Fruit fly (Drosophila melanogaster): ENCODE data around the gene CG13010.

The CG13010 gene

dm6 chrX:16654931-16655409 lies 23.8 kb downstream of the CG13010 start, which contains the start of the genes Nemp and r (continued):
- TF ChIP-seq hkb (optimal IDR thresholded peaks at IDR 0.05) = peak; percentile 57
- no peak for TF ChIP-seq hkb (GFP tag; IDR thresholded peaks at IDR 0.05)
- no peak for TF ChIP-seq wor (GFP tag; IDR thresholded peaks at IDR 0.05)
- peak; percentile 24; the same call in 1 of the 2 replicates for TF ChIP-seq CG31441 (GFP tag; IDR thresholded peaks at IDR 0.05)
- peak; percentile 55; the same call in 1 of the 2 replicates for TF ChIP-seq MBD-R2 (GFP tag; IDR thresholded peaks at IDR 0.05)
- peak; percentile 68 for TF ChIP-seq Dref (GFP tag; IDR thresholded peaks at IDR 0.05)
- TF ChIP-seq CG34224 (GFP tag; IDR thresholded peaks at IDR 0.05; ENCODE audit: partially characterized antibody) = 0 out of 3 replicates have a peak, but pooled peaks have one; percentile 19
- TF ChIP-seq CG6854 (GFP tag; optimal IDR thresholded peaks at IDR 0.05) = no peak
- TF ChIP-seq tll (GFP tag; optimal IDR thresholded peaks at IDR 0.05) = peak in 1 of 2 experiments; percentile 6
- peak; percentile 89 for TF ChIP-seq BEAF-32 (GFP tag; optimal IDR thresholded peaks at IDR 0.05)
- TF ChIP-seq nerfin-2 (GFP tag; IDR thresholded peaks at IDR 0.05; ENCODE audit: partially characterized antibody) = peak; percentile 36; the same call in 1 of the 2 replicates
- peak; percentile 65 for TF ChIP-seq CTCF (GFP tag; optimal IDR thresholded peaks at IDR 0.05)
- TF ChIP-seq CG17186 (GFP tag; optimal IDR thresholded peaks at IDR 0.05) = peak; percentile 28
- peak; percentile 62 for TF ChIP-seq bbx (GFP tag; IDR thresholded peaks at IDR 0.05; ENCODE audit: partially characterized antibody)
- peak; percentile 57 for TF ChIP-seq CG12659 (GFP tag; optimal IDR thresholded peaks at IDR 0.05)
- peak; percentile 82 for TF ChIP-seq gfzf (GFP tag; optimal IDR thresholded peaks at IDR 0.05)
- no peak for TF ChIP-seq wek (GFP tag; optimal IDR thresholded peaks at IDR 0.05)
- TF ChIP-seq CG4404 (GFP tag; IDR thresholded peaks at IDR 0.05) = no peak
- peak; percentile 58; the same call in 1 of the 2 replicates for TF ChIP-seq sna (GFP tag; IDR thresholded peaks at IDR 0.05; ENCODE audit: partially characterized antibody)
- peak; percentile 43 for TF ChIP-seq CG2129 (GFP tag; IDR thresholded peaks at IDR 0.05; ENCODE audit: partially characterized antibody)
- TF ChIP-seq Xbp1 (GFP tag; optimal IDR thresholded peaks at IDR 0.05) = no peak
- TF ChIP-seq CG11398 (GFP tag; optimal IDR thresholded peaks at IDR 0.05) = no peak
- peak; percentile 49; the same call in 1 of the 3 replicates for TF ChIP-seq CG14860 (GFP tag; IDR thresholded peaks at IDR 0.05; ENCODE audit: partially characterized antibody)
- peak; percentile 47 for TF ChIP-seq CG1603 (tag; optimal IDR thresholded peaks at IDR 0.05)
- TF ChIP-seq p53 (GFP tag; optimal IDR thresholded peaks at IDR 0.05) = peak; percentile 72
- TF ChIP-seq Ets97D (GFP tag; optimal IDR thresholded peaks at IDR 0.05) = peak; percentile 29
- peak; percentile 62; the same call in 2 of the 3 replicates for TF ChIP-seq vnd (GFP tag; IDR thresholded peaks at IDR 0.05; ENCODE audit: partially characterized antibody)
- peak; percentile 65; the same call in 1 of the 3 replicates for TF ChIP-seq Opbp (GFP tag; IDR thresholded peaks at IDR 0.05; ENCODE audit: partially characterized antibody)
- TF ChIP-seq eve (GFP tag; optimal IDR thresholded peaks at IDR 0.05) = no peak

- TF ChIP-seq H15 (GFP tag; IDR thresholded peaks at IDR 0.05) (no peak), MESR4 (GFP tag; optimal IDR thresholded peaks at IDR 0.05) (no peak), en (GFP tag; optimal IDR thresholded peaks at IDR 0.05) (no peak), nmo (GFP tag; optimal IDR thresholded peaks at IDR 0.05) (no peak), Dp (GFP tag; optimal IDR thresholded peaks at IDR 0.05) (no peak)
These were observed 27.1 kb downstream of the CG13010 start for dm6 chrX:16651625-16652024.

dm6 chrX:16651098-16651497 lies 27.6 kb downstream of the CG13010 start, which contains the start of the genes CG32573 and CG42512:
Gene CG32573, plus strand, starts transcription at chrX:16651376.
Gene CG42512, plus strand, starts transcription at chrX:16651376.
- TF ChIP-seq Trl (optimal IDR thresholded peaks at IDR 0.05) = no peak
- no peak for TF ChIP-seq Trl (GFP tag; optimal IDR thresholded peaks at IDR 0.05)
- no peak for TF ChIP-seq bab2 (GFP tag; optimal IDR thresholded peaks at IDR 0.05)
- no peak for TF ChIP-seq Six4 (GFP tag; optimal IDR thresholded peaks at IDR 0.05)
- no peak for TF ChIP-seq CG3281 (GFP tag; optimal IDR thresholded peaks at IDR 0.05)
- TF ChIP-seq ind (GFP tag; optimal IDR thresholded peaks at IDR 0.05) = no peak
- no peak for TF ChIP-seq CG10959 (GFP tag; IDR thresholded peaks at IDR 0.05)
- TF ChIP-seq CG31224 (GFP tag; IDR thresholded peaks at IDR 0.05) = no peak
- no peak for TF ChIP-seq Hr78 (GFP tag; optimal IDR thresholded peaks at IDR 0.05)
- TF ChIP-seq Hr3 (GFP tag; optimal IDR thresholded peaks at IDR 0.05) = no peak
- TF ChIP-seq CG2199 (GFP tag; IDR thresholded peaks at IDR 0.05) = no peak
- no peak for TF ChIP-seq CG12744 (GFP tag; optimal IDR thresholded peaks at IDR 0.05)
- no peak for TF ChIP-seq CG7786 (GFP tag; optimal IDR thresholded peaks at IDR 0.05)
- no peak for TF ChIP-seq CG4820 (GFP tag; optimal IDR thresholded peaks at IDR 0.05)
- TF ChIP-seq Eip74EF (GFP tag; optimal IDR thresholded peaks at IDR 0.05) = no peak
- TF ChIP-seq fru (optimal IDR thresholded peaks at IDR 0.05) = no peak
- TF ChIP-seq Aef1 (GFP tag; IDR thresholded peaks at IDR 0.05) = no peak

Data from whole organism, embryonic.